Worm (Caenorhabditis elegans): ENCODE measurements around the gene ceh-1.

DNA sequence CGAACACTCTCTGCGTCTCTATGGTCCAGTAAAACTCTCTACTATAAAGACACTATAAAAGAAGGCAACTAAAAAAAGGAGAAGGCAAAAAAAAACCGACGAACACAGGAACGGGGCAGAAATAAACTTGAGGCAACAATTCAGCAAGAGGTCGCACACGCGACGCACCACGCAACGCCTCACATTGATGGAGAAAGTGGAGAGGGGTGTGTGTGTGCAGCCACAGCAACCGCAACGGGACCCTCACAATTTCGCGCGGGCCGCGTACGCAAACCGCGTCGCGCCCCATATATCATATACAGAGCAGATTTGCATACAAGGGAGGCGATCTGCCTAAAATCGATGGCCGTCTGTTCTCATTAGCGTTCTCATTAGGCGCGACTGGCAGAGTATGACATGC is 37.1 kb downstream of the ceh-1 start:
- TF ChIP-seq aly-2 (tag; optimal IDR thresholded peaks at IDR 0.05) (no peak), ceh-82 (tag; optimal IDR thresholded peaks at IDR 0.05) (no peak), unc-62 (GFP tag; optimal IDR thresholded peaks at IDR 0.05) (no peak), ama-1 (optimal IDR thresholded peaks at IDR 0.05) (no peak), elt-3 (tag; optimal IDR thresholded peaks at IDR 0.05) (no peak), R02D3.7 (tag; optimal IDR thresholded peaks at IDR 0.05) (no peak), ztf-11 (tag; optimal IDR thresholded peaks at IDR 0.05) (no peak), snpc-4 (tag; optimal IDR thresholded peaks at IDR 0.05) (no peak), nhr-25 (tag; optimal IDR thresholded peaks at IDR 0.05) (no peak), peb-1 (tag; optimal IDR thresholded peaks at IDR 0.05) (no peak), crh-2 (tag; optimal IDR thresholded peaks at IDR 0.05) (no peak), lin-13 (GFP tag; optimal IDR thresholded peaks at IDR 0.05) (no peak), nhr-237 (tag; optimal IDR thresholded peaks at IDR 0.05) (no peak), fos-1 (tag; optimal IDR thresholded peaks at IDR 0.05) (no peak)

All from whole organism, L2 larva.